Fruit fly (Drosophila melanogaster): ENCODE measurements around the gene Pex19.

Pex19 gene

DNA sequence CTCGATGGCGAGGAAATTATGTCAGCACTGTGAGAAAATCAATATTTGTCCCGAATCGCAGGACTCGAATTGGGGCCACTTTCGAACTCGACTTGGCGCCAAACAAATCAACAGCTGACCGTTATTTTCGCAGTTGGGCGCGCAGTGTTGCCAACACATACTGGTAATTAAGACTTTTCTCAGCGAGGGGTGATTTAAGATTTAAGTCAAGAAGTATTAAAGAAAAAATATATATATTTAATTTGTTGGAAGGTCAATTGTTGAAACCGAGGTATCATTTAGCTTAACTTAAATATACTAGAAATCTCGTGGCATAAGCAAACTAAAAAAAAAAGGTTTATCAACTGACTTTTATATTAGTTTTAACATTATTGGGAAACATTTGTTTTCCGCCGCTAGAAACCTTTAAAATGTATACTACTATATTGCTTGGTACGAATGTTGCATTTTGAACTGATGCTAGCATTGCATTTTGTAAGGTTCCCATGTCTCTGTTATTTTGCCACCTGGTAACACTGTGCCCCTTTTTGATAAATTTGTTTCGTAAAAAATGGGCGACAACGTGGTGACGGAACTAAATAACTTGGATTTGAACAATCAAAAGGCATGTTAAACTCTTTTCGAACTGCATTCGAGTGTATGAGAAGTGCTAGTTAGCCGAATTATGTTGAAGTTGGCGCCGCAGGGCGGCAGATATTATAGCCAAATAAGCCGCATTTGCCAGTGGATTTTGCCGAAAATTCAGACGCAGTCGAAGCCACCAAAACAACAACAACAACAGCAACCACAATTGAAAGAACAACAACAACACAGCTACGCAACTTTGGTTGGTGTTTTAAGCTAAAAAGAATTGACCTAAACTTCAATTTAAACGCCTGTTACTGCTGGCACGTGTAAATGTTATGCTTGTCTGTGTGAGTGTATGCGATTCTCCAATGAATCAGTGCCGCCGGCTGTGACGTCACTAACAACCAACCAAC, 11.9 kb downstream of the Pex19 start, which contains the start of the genes Patsas and ThrRS (continued):
- TF ChIP-seq CG14014 (GFP tag; IDR thresholded peaks at IDR 0.05) = peak; percentile 85
- TF ChIP-seq CG34224 (GFP tag; IDR thresholded peaks at IDR 0.05; ENCODE audit: partially characterized antibody) = no peak
- peak; percentile 87 for TF ChIP-seq CG4424 (GFP tag; optimal IDR thresholded peaks at IDR 0.05)
- TF ChIP-seq Gug (GFP tag; IDR thresholded peaks at IDR 0.05) = peak; percentile 73; the same call in 3 of the 4 replicates
- peak; percentile 77 for TF ChIP-seq CG8388 (GFP tag; optimal IDR thresholded peaks at IDR 0.05)
- TF ChIP-seq CG4282 (GFP tag; optimal IDR thresholded peaks at IDR 0.05) = peak; percentile 19
- TF ChIP-seq CG2678 (tag; optimal IDR thresholded peaks at IDR 0.05) = peak; percentile 91
- no peak for TF ChIP-seq CG15479 (GFP tag; optimal IDR thresholded peaks at IDR 0.05)
- no peak for TF ChIP-seq yki (optimal IDR thresholded peaks at IDR 0.05)
- TF ChIP-seq Sry-β (GFP tag; optimal IDR thresholded peaks at IDR 0.05) = peak; percentile 39
- TF ChIP-seq CG11456 (GFP tag; IDR thresholded peaks at IDR 0.05) = peak; percentile 76
- peak; percentile 94 for TF ChIP-seq Med (GFP tag)
- TF ChIP-seq sima (GFP tag; optimal IDR thresholded peaks at IDR 0.05) = peak; percentile 36
- TF ChIP-seq Side (GFP tag; optimal IDR thresholded peaks at IDR 0.05) = peak; percentile 49
- TF ChIP-seq Dip2 (GFP tag; IDR thresholded peaks at IDR 0.05) = peak; percentile 32; the same call in 1 of the 2 replicates
- no peak for TF ChIP-seq Lpt (GFP tag; optimal IDR thresholded peaks at IDR 0.05)
- TF ChIP-seq dati (GFP tag; IDR thresholded peaks at IDR 0.05) = no peak
- TF ChIP-seq Antp (GFP tag; optimal IDR thresholded peaks at IDR 0.05) = peak; percentile 67
- no peak for TF ChIP-seq nau (GFP tag; optimal IDR thresholded peaks at IDR 0.05)
- peak; percentile 62 for TF ChIP-seq pho (GFP tag; optimal IDR thresholded peaks at IDR 0.05)
- no peak for TF ChIP-seq bbx (GFP tag; IDR thresholded peaks at IDR 0.05; ENCODE audit: partially characterized antibody)
- TF ChIP-seq CG17829 (tag; optimal IDR thresholded peaks at IDR 0.05) = peak; percentile 84
- peak; percentile 84 for TF ChIP-seq CG3281 (GFP tag; optimal IDR thresholded peaks at IDR 0.05)
- TF ChIP-seq Sin3A (optimal IDR thresholded peaks at IDR 0.05) = peak; percentile 68
- TF ChIP-seq CG3726 (GFP tag; IDR thresholded peaks at IDR 0.05) = peak; percentile 72; the same call in 2 of the 3 replicates
- peak; percentile 82 for TF ChIP-seq slou (GFP tag; optimal IDR thresholded peaks at IDR 0.05)
- TF ChIP-seq ATbp (GFP tag; optimal IDR thresholded peaks at IDR 0.05) = peak; percentile 73
- TF ChIP-seq CG11504 (tag; optimal IDR thresholded peaks at IDR 0.05) = peak; percentile 89

DNA sequence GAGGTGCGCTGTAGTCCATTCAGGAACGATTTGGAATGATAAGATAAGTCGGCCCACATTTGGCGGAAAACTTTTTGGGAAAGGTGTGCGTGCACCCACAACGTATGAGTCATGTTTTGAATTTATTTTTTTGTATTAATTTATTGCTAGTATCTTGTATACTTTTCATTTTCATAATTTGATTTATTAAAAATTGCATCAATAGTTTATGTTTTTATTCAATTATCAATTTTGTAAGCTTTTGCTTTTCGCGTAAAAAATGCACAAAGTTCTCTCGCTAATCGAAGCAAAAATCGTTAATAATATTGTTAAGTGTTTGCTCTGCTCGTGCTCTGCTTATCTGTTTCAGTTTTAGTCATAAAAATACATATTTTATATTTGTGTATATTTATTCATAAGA, 15.5 kb downstream of the Pex19 start:
- TF ChIP-seq kay (GFP tag; optimal IDR thresholded peaks at IDR 0.05) (peak; percentile 21), vfl (GFP tag; optimal IDR thresholded peaks at IDR 0.05) (no peak), exex (tag; optimal IDR thresholded peaks at IDR 0.05) (peak; percentile 31), CrebB (tag; optimal IDR thresholded peaks at IDR 0.05) (no peak), sens (GFP tag) (peak; percentile 26), NC2β (GFP tag; optimal IDR thresholded peaks at IDR 0.05) (no peak), CG5953 (GFP tag; IDR thresholded peaks at IDR 0.05) (no peak), tx (GFP tag; optimal IDR thresholded peaks at IDR 0.05) (no peak), GATAe (GFP tag; conservative IDR thresholded peaks at IDR 0.05) (0 out of 2 replicates have a peak, but pooled peaks have one; percentile 34), CG18619 (GFP tag; optimal IDR thresholded peaks at IDR 0.05) (no peak), pros (GFP tag; optimal IDR thresholded peaks at IDR 0.05) (no peak), bbx (GFP tag; IDR thresholded peaks at IDR 0.05; ENCODE audit: partially characterized antibody) (no peak), sug (tag; optimal IDR thresholded peaks at IDR 0.05) (peak; percentile 10), sd (tag; optimal IDR thresholded peaks at IDR 0.05) (peak; percentile 40)

Data from whole organism, embryonic.